Fruit fly (Drosophila melanogaster) whole organism, wandering third instar larva: Measurements from ENCODE around the gene CG14024.
A peak's percentile ranks its signal among the peaks of the same experiment; 100 is the strongest.

Experiments
- Abd-B ChIP-seq: fragments of >200 bp; optimal IDR thresholded peaks from 2 replicates; lab custom pipeline; 2017; ENCODE audit warnings: missing biosample characterization, missing genetic modification characterization
- CG32264 ChIP-seq: fragments of 200-800 bp; sonication (Bioruptor generic); optimal IDR thresholded peaks from 2 replicates; lab custom pipeline; 2016; ENCODE audit warnings: missing biosample characterization, missing genetic modification characterization
- CG9705 ChIP-seq: fragments of 200-800 bp; sonication (Bioruptor generic); optimal IDR thresholded peaks from 2 replicates; lab custom pipeline; 2018; ENCODE audit warnings: missing biosample characterization, mild to moderate bottlenecking, missing genetic modification characterization
- CrebA ChIP-seq: fragments of 200-800 bp; sonication (Bioruptor generic); optimal IDR thresholded peaks from 2 replicates; lab custom pipeline; 2016; ENCODE audit warnings: missing biosample characterization, mild to moderate bottlenecking, missing genetic modification characterization, borderline replicate concordance
- Dfd ChIP-seq: fragments of >200 bp; optimal IDR thresholded peaks from 2 replicates; lab custom pipeline; 2017; ENCODE audit warnings: missing biosample characterization, missing genetic modification characterization
- Dif ChIP-seq: fragments of 200-275, 200-300 bp; sonication (Bioruptor generic); optimal IDR thresholded peaks from 2 replicates; lab custom pipeline; 2018; ENCODE audit warnings: missing biosample characterization, missing genetic modification characterization; ENCODE audit not compliant: partially characterized antibody
- GATAd ChIP-seq: sonication (Bioruptor generic); optimal IDR thresholded peaks from 2 replicates; lab custom pipeline; 2016; ENCODE audit warnings: missing biosample characterization, missing genetic modification characterization
- HLH106 ChIP-seq: fragments of 200-800 bp; optimal IDR thresholded peaks from 3 replicates; lab custom pipeline; 2019; ENCODE audit warnings: missing biosample characterization, mild to moderate bottlenecking, missing genetic modification characterization, moderate library complexity
- Hnf4 ChIP-seq: fragments of 200-800 bp; sonication (Bioruptor generic); optimal IDR thresholded peaks from 2 replicates; lab custom pipeline; 2016; ENCODE audit warnings: missing biosample characterization, mild to moderate bottlenecking, missing genetic modification characterization
- Hr78 ChIP-seq: fragments of >200 bp; optimal IDR thresholded peaks from 2 replicates; lab custom pipeline; 2017; ENCODE audit warnings: missing biosample characterization, missing genetic modification characterization
- Hr83 ChIP-seq: fragments of 200-300 bp; sonication (Bioruptor generic); optimal IDR thresholded peaks from 2 replicates; lab custom pipeline; 2016; ENCODE audit warnings: missing biosample characterization, mild to moderate bottlenecking, missing genetic modification characterization, moderate library complexity; ENCODE audit not compliant: poor library complexity, severe bottlenecking
- Jra ChIP-seq: sonication (Bioruptor generic); optimal IDR thresholded peaks from 2 replicates; lab custom pipeline; 2016; ENCODE audit warnings: missing biosample characterization, missing genetic modification characterization
- Mio ChIP-seq: sonication (Bioruptor generic); optimal IDR thresholded peaks from 2 replicates; lab custom pipeline; 2016; ENCODE audit warnings: missing biosample characterization, missing genetic modification characterization
- Myc ChIP-seq: fragments of >200 bp; optimal IDR thresholded peaks from 2 replicates; lab custom pipeline; 2017
- N ChIP-seq: fragments of >200 bp; optimal IDR thresholded peaks from 2 replicates; lab custom pipeline; 2018; ENCODE audit warnings: missing biosample characterization, missing external identifiers, missing genetic modification characterization
- OdsH ChIP-seq: fragments of 200-800 bp; sonication (Bioruptor generic); optimal IDR thresholded peaks from 2 replicates; lab custom pipeline; 2016; ENCODE audit warnings: missing biosample characterization, mild to moderate bottlenecking, missing genetic modification characterization
- Rel ChIP-seq, 2 experiments: fragments of 200-800 bp; sonication (Bioruptor generic) in 1 of 2; optimal IDR thresholded peaks; 2 replicates in 1 of 2; 3 replicates in 1 of 2; lab custom pipeline; 2016 to 2019; ENCODE audit warnings: mild to moderate bottlenecking in 2 of 2, missing biosample characterization in 2 of 2, missing genetic modification characterization in 2 of 2, moderate library complexity in 1 of 2
- Sp1 ChIP-seq: fragments of 200-800 bp; sonication (Bioruptor generic); optimal IDR thresholded peaks from 3 replicates; lab custom pipeline; 2019; ENCODE audit warnings: missing biosample characterization, mild to moderate bottlenecking, missing genetic modification characterization, moderate library complexity
- Vsx2 ChIP-seq: fragments of 200-300, 225-300 bp; sonication (Bioruptor generic); optimal IDR thresholded peaks from 2 replicates; lab custom pipeline; 2018; ENCODE audit warnings: missing biosample characterization, missing genetic modification characterization; ENCODE audit not compliant: partially characterized antibody
- br ChIP-seq: fragments of 200-800 bp; sonication (Bioruptor generic); optimal IDR thresholded peaks from 2 replicates; lab custom pipeline; 2016; ENCODE audit warnings: missing biosample characterization, missing genetic modification characterization
- brk ChIP-seq: fragments of 200-800 bp; sonication (Bioruptor generic); optimal IDR thresholded peaks from 2 replicates; lab custom pipeline; 2016; ENCODE audit warnings: missing biosample characterization, mild to moderate bottlenecking, missing genetic modification characterization
- dl ChIP-seq, 2 experiments: fragments of 175-275, 200-275 bp in 1 of 2; fragments of 200-275 bp in 1 of 2; sonication (Bioruptor generic); optimal IDR thresholded peaks; lab custom pipeline; 2018; ENCODE audit warnings: mild to moderate bottlenecking in 2 of 2, missing biosample characterization in 2 of 2, missing genetic modification characterization in 2 of 2, moderate library complexity in 2 of 2; ENCODE audit not compliant: partially characterized antibody in 2 of 2, insufficient read depth in 1 of 2
- dmrt93B ChIP-seq: fragments of 200-800 bp; sonication (Bioruptor generic); optimal IDR thresholded peaks from 2 replicates; lab custom pipeline; 2018; ENCODE audit warnings: missing biosample characterization, mild to moderate bottlenecking, missing genetic modification characterization
- dsf ChIP-seq: sonication (Bioruptor generic); optimal IDR thresholded peaks from 2 replicates; lab custom pipeline; 2016; ENCODE audit warnings: missing biosample characterization, missing genetic modification characterization, borderline replicate concordance
- ey ChIP-seq: fragments of 200-800 bp; sonication (Bioruptor generic); optimal IDR thresholded peaks from 2 replicates; lab custom pipeline; 2016; ENCODE audit warnings: missing biosample characterization, missing genetic modification characterization
- foxo ChIP-seq, 2 experiments: fragments of 200-800 bp; sonication (Bioruptor generic); optimal IDR thresholded peaks; 2 replicates in 1 of 2; 3 replicates in 1 of 2; lab custom pipeline; 2016 to 2017; ENCODE audit warnings: missing biosample characterization in 2 of 2, missing genetic modification characterization in 2 of 2
- fru ChIP-seq: fragments of 200-800 bp; sonication (Bioruptor generic); optimal IDR thresholded peaks from 3 replicates; lab custom pipeline; 2016; ENCODE audit warnings: missing biosample characterization, mild to moderate bottlenecking, missing genetic modification characterization
- h ChIP-seq: fragments of 200-800 bp; sonication (Bioruptor generic); optimal IDR thresholded peaks from 3 replicates; lab custom pipeline; 2016; ENCODE audit warnings: missing biosample characterization, mild to moderate bottlenecking, missing genetic modification characterization
- jim ChIP-seq: fragments of 175-275, 200-325 bp; sonication (Bioruptor generic); optimal IDR thresholded peaks from 2 replicates; lab custom pipeline; 2016; ENCODE audit warnings: missing biosample characterization, mild to moderate bottlenecking, missing genetic modification characterization
- lola ChIP-seq: fragments of >200 bp; optimal IDR thresholded peaks from 2 replicates; lab custom pipeline; 2017; ENCODE audit warnings: missing biosample characterization, missing genetic modification characterization
- pan ChIP-seq: fragments of >200 bp; optimal IDR thresholded peaks from 2 replicates; lab custom pipeline; 2017
- psq ChIP-seq: fragments of 200-800 bp; sonication (Bioruptor generic); optimal IDR thresholded peaks from 3 replicates; lab custom pipeline; 2017; ENCODE audit warnings: missing biosample characterization, mild to moderate bottlenecking, missing genetic modification characterization, moderate library complexity
- rgr ChIP-seq: fragments of 200-800 bp; sonication (Bioruptor generic); optimal IDR thresholded peaks from 3 replicates; lab custom pipeline; 2016; ENCODE audit warnings: missing biosample characterization, mild to moderate bottlenecking, missing genetic modification characterization
- sage ChIP-seq: fragments of 200-800 bp; sonication (Bioruptor generic); optimal IDR thresholded peaks from 2 replicates; lab custom pipeline; 2016; ENCODE audit warnings: missing biosample characterization, mild to moderate bottlenecking, missing genetic modification characterization
- sv ChIP-seq: fragments of 200-800 bp; sonication (Bioruptor generic); optimal IDR thresholded peaks from 3 replicates; lab custom pipeline; 2016; ENCODE audit warnings: missing biosample characterization, missing genetic modification characterization
- tai ChIP-seq: sonication (Bioruptor generic); optimal IDR thresholded peaks from 2 replicates; lab custom pipeline; 2016; ENCODE audit warnings: missing biosample characterization, missing genetic modification characterization
- usp ChIP-seq: fragments of >200 bp; optimal IDR thresholded peaks from 2 replicates; lab custom pipeline; 2017; ENCODE audit warnings: missing biosample characterization, missing genetic modification characterization
- woc ChIP-seq: sonication (Bioruptor generic); optimal IDR thresholded peaks from 2 replicates; lab custom pipeline; 2016; ENCODE audit warnings: missing biosample characterization, mild to moderate bottlenecking, missing genetic modification characterization

The CG14024 gene

dm6 chr2L:5300237-5300668, 14.4 kb downstream of the CG14024 start:
- TF ChIP-seq h (peak; percentile 22), Abd-B (no peak), Mio (GFP tag; lab: Kevin White, UChicago) (no peak), Jra (GFP tag; lab: Kevin White, UChicago) (no peak), CrebA (GFP tag; lab: Kevin White, UChicago) (no peak), Rel (GFP tag; optimal IDR thresholded peaks at IDR 0.05; lab: Kevin White, UChicago) (no peak), Rel (tag; optimal IDR thresholded peaks at IDR 0.05; lab: Kevin White, UChicago) (peak; percentile 50)
- TF ChIP-seq, all 38 proteins: peak for 2

dm6 chr2L:5299628-5299986, 15.1 kb downstream of the CG14024 start:
- peak; percentile 13 for TF ChIP-seq Dif (GFP tag; lab: Kevin White, UChicago)
- TF ChIP-seq Jra (GFP tag; lab: Kevin White, UChicago), result no peak

dm6 chr2L:5298978-5299627, 15.6 kb downstream of the CG14024 start:
- TF ChIP-seq Sp1 (GFP tag; lab: Kevin White, UChicago) (peak; percentile 91), tai (GFP tag; lab: Kevin White, UChicago) (no peak), CG9705 (GFP tag; lab: Kevin White, UChicago) (peak; percentile 24), jim (no peak), woc (GFP tag; lab: Kevin White, UChicago) (peak; percentile 18), usp (GFP tag; lab: Kevin White, UChicago) (no peak), psq (GFP tag; lab: Kevin White, UChicago) (peak; percentile 80), ey (GFP tag; lab: Kevin White, UChicago) (peak; percentile 87), Mio (GFP tag; lab: Kevin White, UChicago) (no peak), sage (GFP tag; lab: Kevin White, UChicago) (no peak), Rel (GFP tag; optimal IDR thresholded peaks at IDR 0.05; lab: Kevin White, UChicago) (no peak), Rel (tag; optimal IDR thresholded peaks at IDR 0.05; lab: Kevin White, UChicago) (peak; percentile 89), Hnf4 (GFP tag; lab: Kevin White, UChicago) (peak; percentile 80), Myc (no peak), brk (GFP tag; lab: Kevin White, UChicago) (peak; percentile 35), rgr (GFP tag; lab: Kevin White, UChicago) (peak; percentile 86), HLH106 (peak; percentile 77), Vsx2 (no peak), OdsH (GFP tag; lab: Kevin White, UChicago) (peak; percentile 88), Jra (GFP tag; lab: Kevin White, UChicago) (peak; percentile 4), br (GFP tag; lab: Kevin White, UChicago) (peak; percentile 89), GATAd (GFP tag; lab: Kevin White, UChicago) (no peak), dmrt93B (GFP tag; lab: Kevin White, UChicago) (peak; percentile 49), dl (GFP tag; optimal IDR thresholded peaks at IDR 0.05; lab: Kevin White, UChicago; ENCODE audit: insufficient read depth in 1 of 2, partially characterized antibody in 2 of 2) (no peak), CG32264 (GFP tag; lab: Kevin White, UChicago) (no peak), pan (lab: Kevin White, UChicago) (no peak), CrebA (GFP tag; lab: Kevin White, UChicago) (peak; percentile 28), lola (GFP tag; lab: Kevin White, UChicago) (no peak), h (peak; percentile 84), Abd-B (no peak), sv (GFP tag; lab: Kevin White, UChicago) (peak; percentile 66), fru (GFP tag; lab: Kevin White, UChicago) (peak; percentile 85), N (GFP tag; lab: Kevin White, UChicago) (no peak), Dfd (GFP tag; lab: Kevin White, UChicago) (no peak), foxo (GFP tag; optimal IDR thresholded peaks at IDR 0.05; lab: Kevin White, UChicago) (peak in 1 of 2 experiments; percentile 82), dsf (no peak), Dif (GFP tag; lab: Kevin White, UChicago) (no peak), Hr78 (no peak), Hr83 (GFP tag; lab: Kevin White, UChicago) (no peak)
- TF ChIP-seq, all 38 proteins: peak for 19
